In the genomic region with DNA sequence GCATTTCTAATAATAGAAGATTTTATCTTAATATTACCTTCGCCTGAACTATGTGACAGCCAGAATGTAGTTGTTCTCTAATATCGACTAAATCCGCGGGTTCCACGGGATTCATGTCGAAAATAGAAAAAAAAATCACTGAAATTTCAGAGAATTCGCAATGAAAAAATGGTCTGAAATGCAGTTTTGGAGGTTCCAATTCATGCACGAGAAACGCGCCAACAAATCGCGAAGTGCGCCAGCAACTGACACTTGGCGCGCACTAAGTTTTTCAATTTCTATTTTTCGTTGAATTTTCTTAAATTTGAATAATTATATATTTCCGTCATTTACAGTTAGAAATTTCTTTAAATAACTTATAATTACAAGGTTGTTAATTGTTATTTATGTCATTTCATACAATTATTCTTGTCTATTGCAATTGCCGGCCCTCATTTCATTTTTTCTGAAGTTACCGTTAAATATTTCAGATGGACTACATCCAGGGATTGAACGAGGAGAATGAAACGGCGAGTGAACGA, we compare ENCODE assay signal across 5 worm cellular contexts.
TF ChIP-seq lines count a peak whose summit lies in the region.

TSS of gene F25G6.9 (minus strand) at position 160 of the 521 bp plus-strand sequence.
TSS of gene symk-1 (plus strand) at position 471 of the 521 bp plus-strand sequence.

TF ChIP-seq in whole organism, L1 larva, 84 proteins besides CTCF, POLR2A, EP300 and RAD21 (continued from another document and continues in another):
- TF ChIP-seq rnt-1 (tag; optimal IDR thresholded peaks at IDR 0.05; lab: Kevin White, UChicago) (peak; percentile 86), skn-1 (tag; optimal IDR thresholded peaks at IDR 0.05; lab: Kevin White, UChicago) (peak; percentile 52), Y116A8C.19 (tag; optimal IDR thresholded peaks at IDR 0.05; lab: Kevin White, UChicago; ENCODE audit: borderline replicate concordance) (no peak), hlh-17 (GFP tag; optimal IDR thresholded peaks at IDR 0.05; lab: Kevin White, UChicago; ENCODE audit: borderline replicate concordance) (no peak), elt-2 (tag; optimal IDR thresholded peaks at IDR 0.05; lab: Kevin White, UChicago) (peak; percentile 12), ceh-63 (GFP tag; optimal IDR thresholded peaks at IDR 0.05; lab: Kevin White, UChicago) (no peak), alr-1 (tag; optimal IDR thresholded peaks at IDR 0.05; lab: Kevin White, UChicago; ENCODE audit: borderline replicate concordance) (no peak), sox-4 (tag; optimal IDR thresholded peaks at IDR 0.05; lab: Kevin White, UChicago) (peak; percentile 57), C16A3.4 (tag; optimal IDR thresholded peaks at IDR 0.05; lab: Kevin White, UChicago) (peak; percentile 10), grh-1 (GFP tag; IDR thresholded peaks at IDR 0.05; lab: Robert Waterston, UW) (peak; percentile 44), nhr-84 (tag; optimal IDR thresholded peaks at IDR 0.05; lab: Kevin White, UChicago) (no peak), aly-2 (tag; optimal IDR thresholded peaks at IDR 0.05; lab: Kevin White, UChicago) (peak; percentile 56), ces-1 (GFP tag; optimal IDR thresholded peaks at IDR 0.05; lab: Kevin White, UChicago) (no peak), fkh-10 (GFP tag; optimal IDR thresholded peaks at IDR 0.05; lab: Kevin White, UChicago) (no peak), nhr-76 (tag; optimal IDR thresholded peaks at IDR 0.05; lab: Kevin White, UChicago) (no peak), mef-2 (tag; optimal IDR thresholded peaks at IDR 0.05; lab: Kevin White, UChicago) (no peak), ztf-11 (tag; optimal IDR thresholded peaks at IDR 0.05; lab: Kevin White, UChicago) (peak in 1 of 2 experiments; percentile 41), pqm-1 (tag; optimal IDR thresholded peaks at IDR 0.05; lab: Kevin White, UChicago) (no peak), dpl-1 (GFP tag; optimal IDR thresholded peaks at IDR 0.05; lab: Kevin White, UChicago) (peak; percentile 61 to 75 (median 71)), fkh-8 (tag; optimal IDR thresholded peaks at IDR 0.05; lab: Kevin White, UChicago) (peak; percentile 9), zip-4 (GFP tag; optimal IDR thresholded peaks at IDR 0.05; lab: Kevin White, UChicago) (peak; percentile 44), elt-3 (tag; optimal IDR thresholded peaks at IDR 0.05; lab: Kevin White, UChicago) (peak in 2 of 6 experiments; percentile 13 to 17), nhr-85 (tag; lab: Kevin White, UChicago) (peak; percentile 86), mab-9 (GFP tag; IDR thresholded peaks at IDR 0.05; lab: Robert Waterston, UW) (no peak)

TF ChIP-seq in whole organism, L2 larva, 48 proteins besides CTCF, POLR2A, EP300 and RAD21 (continued from another document and continues in another):
- TF ChIP-seq lsy-2 (tag; optimal IDR thresholded peaks at IDR 0.05; lab: Kevin White, UChicago) (peak; percentile 66 to 81), lin-13 (GFP tag; optimal IDR thresholded peaks at IDR 0.05; lab: Kevin White, UChicago) (peak; percentile 36), skn-1 (tag; optimal IDR thresholded peaks at IDR 0.05; lab: Kevin White, UChicago) (no peak), blmp-1 (tag; optimal IDR thresholded peaks at IDR 0.05; lab: Kevin White, UChicago; ENCODE audit: insufficient read depth) (no peak), alr-1 (tag; optimal IDR thresholded peaks at IDR 0.05; lab: Kevin White, UChicago) (no peak), nhr-21 (tag; optimal IDR thresholded peaks at IDR 0.05; lab: Kevin White, UChicago) (peak; percentile 46), mbf-1 (tag; optimal IDR thresholded peaks at IDR 0.05; lab: Kevin White, UChicago) (no peak), dmd-4 (tag; optimal IDR thresholded peaks at IDR 0.05; lab: Kevin White, UChicago) (no peak), ceh-82 (tag; optimal IDR thresholded peaks at IDR 0.05; lab: Kevin White, UChicago) (no peak), fos-1 (tag; optimal IDR thresholded peaks at IDR 0.05; lab: Kevin White, UChicago) (peak; percentile 18), ztf-1 (GFP tag; conservative IDR thresholded peaks at IDR 0.05; lab: Robert Waterston, UW) (no peak), R02D3.7 (tag; optimal IDR thresholded peaks at IDR 0.05; lab: Kevin White, UChicago) (peak; percentile 33), lin-11 (tag; optimal IDR thresholded peaks at IDR 0.05; lab: Kevin White, UChicago) (peak; percentile 41), mdl-1 (tag; optimal IDR thresholded peaks at IDR 0.05; lab: Kevin White, UChicago) (no peak), nhr-11 (tag; optimal IDR thresholded peaks at IDR 0.05; lab: Kevin White, UChicago) (no peak), sma-9 (GFP tag; optimal IDR thresholded peaks at IDR 0.05; lab: Kevin White, UChicago) (peak; percentile 68), sma-9 (tag; optimal IDR thresholded peaks at IDR 0.05; lab: Kevin White, UChicago) (no peak), ztf-11 (tag; optimal IDR thresholded peaks at IDR 0.05; lab: Kevin White, UChicago) (no peak), zag-1 (tag; optimal IDR thresholded peaks at IDR 0.05; lab: Kevin White, UChicago) (no peak), unc-62 (GFP tag; optimal IDR thresholded peaks at IDR 0.05; lab: Kevin White, UChicago) (no peak), snpc-4 (tag; optimal IDR thresholded peaks at IDR 0.05; lab: Kevin White, UChicago) (peak; percentile 37), ceh-16 (tag; optimal IDR thresholded peaks at IDR 0.05; lab: Kevin White, UChicago) (no peak), aly-2 (tag; optimal IDR thresholded peaks at IDR 0.05; lab: Kevin White, UChicago) (no peak), sem-4 (tag; optimal IDR thresholded peaks at IDR 0.05; lab: Kevin White, UChicago) (no peak), egl-27 (tag; optimal IDR thresholded peaks at IDR 0.05; lab: Kevin White, UChicago) (no peak), nhr-6 (tag; optimal IDR thresholded peaks at IDR 0.05; lab: Kevin White, UChicago) (no peak), F13H6.1 (tag; optimal IDR thresholded peaks at IDR 0.05; lab: Kevin White, UChicago) (peak; percentile 51)

TF ChIP-seq in whole organism, L3 larva, 47 proteins besides CTCF, POLR2A, EP300 and RAD21 (continued from another document):
- TF ChIP-seq elt-1 (tag; optimal IDR thresholded peaks at IDR 0.05; lab: Kevin White, UChicago) = no peak
- TF ChIP-seq tbx-2 (tag; optimal IDR thresholded peaks at IDR 0.05; lab: Kevin White, UChicago) = peak; percentile 50
- peak; percentile 32 for TF ChIP-seq lsy-12 (tag; optimal IDR thresholded peaks at IDR 0.05; lab: Kevin White, UChicago)

TF ChIP-seq in whole organism, L4 larva, 104 proteins besides CTCF, POLR2A, EP300 and RAD21 (continued from another document):
- TF ChIP-seq Y48G9A.11 (GFP tag; IDR thresholded peaks at IDR 0.05; lab: Robert Waterston, UW) = no peak
- peak; percentile 54 for TF ChIP-seq dve-1 (tag; optimal IDR thresholded peaks at IDR 0.05; lab: Kevin White, UChicago; ENCODE audit: insufficient read depth)
- TF ChIP-seq dpl-1 (GFP tag; optimal IDR thresholded peaks at IDR 0.05; lab: Kevin White, UChicago) = peak; percentile 63
- no peak for TF ChIP-seq Y105C5A.15 (GFP tag; IDR thresholded peaks at IDR 0.05; lab: Robert Waterston, UW)
- TF ChIP-seq zfp-2 (tag; optimal IDR thresholded peaks at IDR 0.05; lab: Kevin White, UChicago) = no peak
- TF ChIP-seq nhr-76 (tag; optimal IDR thresholded peaks at IDR 0.05; lab: Kevin White, UChicago) = no peak
- no peak for TF ChIP-seq dmd-9 (GFP tag; IDR thresholded peaks at IDR 0.05; lab: Robert Waterston, UW)
- TF ChIP-seq tra-1 (GFP tag; IDR thresholded peaks at IDR 0.05; lab: Robert Waterston, UW) = 0 out of 2 replicates have a peak, but pooled peaks have one; percentile 14
- TF ChIP-seq nhr-6 (tag; optimal IDR thresholded peaks at IDR 0.05; lab: Kevin White, UChicago) = peak; percentile 35
- TF ChIP-seq snpc-4 (tag; optimal IDR thresholded peaks at IDR 0.05; lab: Kevin White, UChicago) = no peak
- TF ChIP-seq hlh-11 (tag; optimal IDR thresholded peaks at IDR 0.05; lab: Kevin White, UChicago) = peak; percentile 51
- no peak for TF ChIP-seq Y5F2A.4 (GFP tag; optimal IDR thresholded peaks at IDR 0.05; lab: Kevin White, UChicago)
- TF ChIP-seq mxl-3 (GFP tag; optimal IDR thresholded peaks at IDR 0.05; lab: Kevin White, UChicago) = no peak
- peak; percentile 60 for TF ChIP-seq nhr-102 (tag; optimal IDR thresholded peaks at IDR 0.05; lab: Kevin White, UChicago)
- peak; percentile 46 for TF ChIP-seq dmd-6 (GFP tag; IDR thresholded peaks at IDR 0.05; lab: Robert Waterston, UW)
- no peak for TF ChIP-seq php-3 (GFP tag; IDR thresholded peaks at IDR 0.05; lab: Robert Waterston, UW)
- peak; percentile 6 for TF ChIP-seq F49E8.2 (tag; optimal IDR thresholded peaks at IDR 0.05; lab: Kevin White, UChicago; ENCODE audit: borderline replicate concordance)
- peak; percentile 67 for TF ChIP-seq mes-2 (tag; optimal IDR thresholded peaks at IDR 0.05; lab: Kevin White, UChicago; ENCODE audit: poor library complexity, severe bottlenecking)
- no peak for TF ChIP-seq daf-8 (GFP tag; IDR thresholded peaks at IDR 0.05; lab: Robert Waterston, UW)
- no peak for TF ChIP-seq Y75B8A.6 (GFP tag; IDR thresholded peaks at IDR 0.05; lab: Robert Waterston, UW)
- TF ChIP-seq ama-1 (optimal IDR thresholded peaks at IDR 0.05; lab: Kevin White, UChicago) = no peak
- TF ChIP-seq rbr-2 (tag; optimal IDR thresholded peaks at IDR 0.05; lab: Kevin White, UChicago) = no peak
- no peak for TF ChIP-seq lim-7 (GFP tag; IDR thresholded peaks at IDR 0.05; lab: Robert Waterston, UW)
TF ChIP-seq in whole organism, L4 larva: peak in this region for 11.

TF ChIP-seq in whole organism, young adult, 124 proteins besides CTCF, POLR2A, EP300 and RAD21 (continued from another document):
- TF ChIP-seq hlh-26 (GFP tag; conservative IDR thresholded peaks at IDR 0.05; lab: Robert Waterston, UW) = no peak
- TF ChIP-seq athp-1 (tag; optimal IDR thresholded peaks at IDR 0.05; lab: Kevin White, UChicago) = no peak
- no peak for TF ChIP-seq tbx-9 (tag; optimal IDR thresholded peaks at IDR 0.05; lab: Kevin White, UChicago; ENCODE audit: borderline replicate concordance)
- peak; percentile 64 for TF ChIP-seq pbrm-1 (GFP tag; IDR thresholded peaks at IDR 0.05; lab: Robert Waterston, UW)
- peak; percentile 45 for TF ChIP-seq ZK185.1 (tag; optimal IDR thresholded peaks at IDR 0.05; lab: Kevin White, UChicago; ENCODE audit: poor library complexity, severe bottlenecking)
- TF ChIP-seq let-607 (tag; optimal IDR thresholded peaks at IDR 0.05; lab: Kevin White, UChicago) = no peak
- TF ChIP-seq lin-40 (tag; optimal IDR thresholded peaks at IDR 0.05; lab: Kevin White, UChicago) = peak; percentile 72
- no peak for TF ChIP-seq F23B12.7 (tag; optimal IDR thresholded peaks at IDR 0.05; lab: Kevin White, UChicago; ENCODE audit: insufficient read depth)
- TF ChIP-seq F49E8.2 (tag; optimal IDR thresholded peaks at IDR 0.05; lab: Kevin White, UChicago; ENCODE audit: insufficient read depth) = no peak
- no peak for TF ChIP-seq ztf-26 (tag; optimal IDR thresholded peaks at IDR 0.05; lab: Kevin White, UChicago)
- TF ChIP-seq die-1 (tag; optimal IDR thresholded peaks at IDR 0.05; lab: Kevin White, UChicago) = no peak
- TF ChIP-seq egrh-3 (GFP tag; IDR thresholded peaks at IDR 0.05; lab: Robert Waterston, UW) = no peak
- no peak for TF ChIP-seq ccch-3 (GFP tag; optimal IDR thresholded peaks at IDR 0.05; lab: Kevin White, UChicago)
- no peak for TF ChIP-seq ceh-79 (tag; optimal IDR thresholded peaks at IDR 0.05; lab: Kevin White, UChicago)
- peak; percentile 28 for TF ChIP-seq snpc-1.1 (tag; optimal IDR thresholded peaks at IDR 0.05; lab: Kevin White, UChicago; ENCODE audit: insufficient read depth)
- TF ChIP-seq ama-1 (optimal IDR thresholded peaks at IDR 0.05; lab: Kevin White, UChicago) = no peak
- no peak for TF ChIP-seq ama-1 (GFP tag; optimal IDR thresholded peaks at IDR 0.05; lab: Kevin White, UChicago)
- peak; percentile 27 for TF ChIP-seq xnd-1 (tag; optimal IDR thresholded peaks at IDR 0.05; lab: Kevin White, UChicago)
- TF ChIP-seq dox-1 (GFP tag; IDR thresholded peaks at IDR 0.05; lab: Robert Waterston, UW) = peak; percentile 55; the same call in 1 of the 2 replicates
- 0 out of 2 replicates have a peak, but pooled peaks have one; percentile 25 for TF ChIP-seq Y53G8AR.9 (GFP tag; conservative IDR thresholded peaks at IDR 0.05; lab: Robert Waterston, UW)
- no peak for TF ChIP-seq egl-44 (GFP tag; IDR thresholded peaks at IDR 0.05; lab: Robert Waterston, UW)
- TF ChIP-seq mcd-1 (GFP tag; IDR thresholded peaks at IDR 0.05; lab: Robert Waterston, UW) = peak; percentile 71
- TF ChIP-seq hsf-1 (GFP tag; IDR thresholded peaks at IDR 0.05; lab: Robert Waterston, UW) = 0 out of 2 replicates have a peak, but pooled peaks have one; percentile 21
- TF ChIP-seq hlh-12 (tag; optimal IDR thresholded peaks at IDR 0.05; lab: Kevin White, UChicago) = no peak
- no peak for TF ChIP-seq bed-1 (GFP tag; IDR thresholded peaks at IDR 0.05; lab: Robert Waterston, UW)
- TF ChIP-seq nhr-90 (tag; optimal IDR thresholded peaks at IDR 0.05; lab: Kevin White, UChicago) = no peak
- peak; percentile 57; the same call in 1 of the 2 replicates for TF ChIP-seq K11D2.4 (GFP tag; IDR thresholded peaks at IDR 0.05; lab: Robert Waterston, UW)
- TF ChIP-seq attf-5 (GFP tag; optimal IDR thresholded peaks at IDR 0.05; lab: Kevin White, UChicago) = no peak
- TF ChIP-seq somi-1 (GFP tag; optimal IDR thresholded peaks at IDR 0.05; lab: Kevin White, UChicago) = no peak
- no peak for TF ChIP-seq mes-4 (tag; optimal IDR thresholded peaks at IDR 0.05; lab: Kevin White, UChicago)
- TF ChIP-seq T26A5.8 (tag; optimal IDR thresholded peaks at IDR 0.05; lab: Kevin White, UChicago) = no peak
- TF ChIP-seq tbp1 (GFP tag; optimal IDR thresholded peaks at IDR 0.05; lab: Kevin White, UChicago) = peak; percentile 17
- peak in 1 of 3 experiments; percentile 42 for TF ChIP-seq lin-35 (GFP tag; optimal IDR thresholded peaks at IDR 0.05; lab: Kevin White, UChicago)
- no peak for TF ChIP-seq T07F8.4 (tag; optimal IDR thresholded peaks at IDR 0.05; lab: Kevin White, UChicago)
- no peak for TF ChIP-seq sptf-2 (GFP tag; optimal IDR thresholded peaks at IDR 0.05; lab: Kevin White, UChicago)
- TF ChIP-seq lag-1 (GFP tag; IDR thresholded peaks at IDR 0.05; lab: Robert Waterston, UW) = no peak
- TF ChIP-seq ceh-27 (GFP tag; optimal IDR thresholded peaks at IDR 0.05; lab: Kevin White, UChicago) = no peak
- no peak for TF ChIP-seq Y95B8A.8 (GFP tag; IDR thresholded peaks at IDR 0.05; lab: Robert Waterston, UW)
- TF ChIP-seq B0336.3 (GFP tag; IDR thresholded peaks at IDR 0.05; lab: Robert Waterston, UW) = 0 out of 2 replicates have a peak, but pooled peaks have one; percentile 28
- TF ChIP-seq dpff-1 (tag; optimal IDR thresholded peaks at IDR 0.05; lab: Kevin White, UChicago) = no peak
- TF ChIP-seq rcor-1 (GFP tag; IDR thresholded peaks at IDR 0.05; lab: Robert Waterston, UW) = peak; percentile 60; the same call in 1 of the 2 replicates
- TF ChIP-seq lin-54 (GFP tag; optimal IDR thresholded peaks at IDR 0.05; lab: Kevin White, UChicago) = peak; percentile 52
- TF ChIP-seq hmg-1.2 (GFP tag; IDR thresholded peaks at IDR 0.05; lab: Robert Waterston, UW) = peak; percentile 26; the same call in 1 of the 2 replicates
- no peak for TF ChIP-seq madf-10 (tag; optimal IDR thresholded peaks at IDR 0.05; lab: Kevin White, UChicago)
- no peak for TF ChIP-seq nfya-1 (tag; optimal IDR thresholded peaks at IDR 0.05; lab: Kevin White, UChicago; ENCODE audit: borderline replicate concordance, insufficient read depth)
- TF ChIP-seq F57A8.1 (GFP tag; optimal IDR thresholded peaks at IDR 0.05; lab: Kevin White, UChicago) = no peak
- no peak for TF ChIP-seq bed-2 (GFP tag; IDR thresholded peaks at IDR 0.05; lab: Robert Waterston, UW)
- TF ChIP-seq efl-1 (GFP tag; optimal IDR thresholded peaks at IDR 0.05; lab: Kevin White, UChicago) = peak; percentile 27
- TF ChIP-seq madf-3 (GFP tag; IDR thresholded peaks at IDR 0.05; lab: Robert Waterston, UW) = no peak
- TF ChIP-seq zfh-2 (GFP tag; conservative IDR thresholded peaks at IDR 0.05; lab: Robert Waterston, UW) = no peak
- no peak for TF ChIP-seq C06A6.2 (GFP tag; conservative IDR thresholded peaks at IDR 0.05; lab: Robert Waterston, UW)
- TF ChIP-seq pha-4 (tag; optimal IDR thresholded peaks at IDR 0.05; lab: Kevin White, UChicago) = no peak
- TF ChIP-seq snpc-3.4 (tag; optimal IDR thresholded peaks at IDR 0.05; lab: Kevin White, UChicago) = peak; percentile 19
